Worm (Caenorhabditis elegans) whole organism, L4 larva: Measurements from ENCODE around the gene cpr-8.

Source experiments
- F10B5.3 ChIP-seq: sonication (generic microtip); optimal IDR thresholded peaks from 2 replicates; lab custom pipeline; 2016; ENCODE audit warnings: mild to moderate bottlenecking, missing genetic modification characterization, missing compliant biosample characterization
- F37D6.2 ChIP-seq: sonication (generic microtip); optimal IDR thresholded peaks from 2 replicates; lab custom pipeline; 2016; ENCODE audit warnings: mild to moderate bottlenecking, missing genetic modification characterization, missing compliant biosample characterization
- F44E2.7 ChIP-seq: fragments of 200-800 bp; sonication (Bioruptor generic); IDR thresholded peaks from 2 replicates; pipeline ENCODE4 v2.1.2; 2022; ENCODE audit warnings: missing genetic modification characterization, missing compliant biosample characterization
- F49E8.2 ChIP-seq: sonication (generic microtip); optimal IDR thresholded peaks from 2 replicates; lab custom pipeline; 2016; ENCODE audit warnings: missing compliant biosample characterization, mild to moderate bottlenecking, missing genetic modification characterization, borderline replicate concordance
- R02D3.7 ChIP-seq: fragments of 150-350 bp; sonication (generic microtip); optimal IDR thresholded peaks from 3 replicates; lab custom pipeline; 2014; ENCODE audit warnings: missing biosample characterization, missing genetic modification characterization
- T26A8.4 ChIP-seq: fragments of 200-800 bp; sonication (Bioruptor generic); IDR thresholded peaks from 2 replicates; pipeline ENCODE4 v1.3.6; 2022; ENCODE audit warnings: missing genetic modification characterization, missing compliant biosample characterization
- Y105C5A.15 ChIP-seq: fragments of 200-800 bp; sonication (Bioruptor generic); IDR thresholded peaks from 2 replicates; pipeline ENCODE4 v1.3.6; 2022; ENCODE audit warnings: missing genetic modification characterization, missing compliant biosample characterization
- ZK546.5 ChIP-seq, 2 experiments: sonication (generic microtip); optimal IDR thresholded peaks; 2 replicates each; lab custom pipeline; 2017; ENCODE audit warnings: missing biosample characterization in 2 of 2, missing genetic modification characterization in 2 of 2
- aha-1 ChIP-seq: fragments of 150-350 bp; peaks from one replicate; lab custom pipeline; 2014; ENCODE audit warnings: missing biosample characterization, missing genetic modification characterization
- arid-1 ChIP-seq: fragments of 200-800 bp; sonication (Bioruptor generic); conservative IDR thresholded peaks from 2 replicates; pipeline ENCODE4 v1.3.6; 2022; ENCODE audit warnings: missing genetic modification reagents, missing genetic modification characterization, missing compliant biosample characterization
- ceh-20 ChIP-seq: fragments of 200-800 bp; sonication (Bioruptor generic); IDR thresholded peaks from 2 replicates; pipeline ENCODE4 v1.3.6; 2022; ENCODE audit warnings: missing genetic modification reagents, missing genetic modification characterization, missing compliant biosample characterization
- ceh-44 ChIP-seq: fragments of 200-800 bp; sonication (Bioruptor generic); IDR thresholded peaks from 2 replicates; pipeline ENCODE4 v1.3.6; 2022; ENCODE audit warnings: missing genetic modification reagents, missing genetic modification characterization, missing compliant biosample characterization
- ceh-62 ChIP-seq: sonication (generic microtip); optimal IDR thresholded peaks from 2 replicates; lab custom pipeline; 2017; ENCODE audit warnings: missing biosample characterization, missing genetic modification characterization
- daf-16 ChIP-seq, 3 experiments: sonication (generic microtip); optimal IDR thresholded peaks; 2 replicates each; lab custom pipeline; 2016 to 2017; ENCODE audit warnings: missing genetic modification characterization in 3 of 3, missing genetic modification reagents in 3 of 3, mild to moderate bottlenecking in 2 of 3, missing compliant biosample characterization in 2 of 3, missing biosample characterization in 1 of 3, moderate library complexity in 1 of 3
- dmd-6 ChIP-seq: fragments of 200-800 bp; sonication (Bioruptor generic); IDR thresholded peaks from 2 replicates; pipeline ENCODE4 v1.3.6; 2022; ENCODE audit warnings: missing genetic modification reagents, missing genetic modification characterization, missing compliant biosample characterization
- dmd-8 ChIP-seq: fragments of 200-800 bp; sonication (Bioruptor generic); IDR thresholded peaks from 2 replicates; pipeline ENCODE4 v1.3.6; 2022; ENCODE audit warnings: missing genetic modification characterization, missing compliant biosample characterization
- dpl-1 ChIP-seq: fragments of 150-350 bp; optimal IDR thresholded peaks from 2 replicates; lab custom pipeline; 2014; ENCODE audit warnings: missing biosample characterization, missing genetic modification reagents, missing genetic modification characterization
- duxl-1 ChIP-seq: sonication (generic microtip); optimal IDR thresholded peaks from 2 replicates; lab custom pipeline; 2016; ENCODE audit warnings: mild to moderate bottlenecking, missing genetic modification characterization, moderate library complexity, missing compliant biosample characterization; ENCODE audit not compliant: poor library complexity
- dve-1 ChIP-seq: sonication (generic microtip); optimal IDR thresholded peaks from 2 replicates; lab custom pipeline; 2017; ENCODE audit warnings: antibody characterized with exemption, mild to moderate bottlenecking, missing genetic modification characterization, missing compliant biosample characterization; ENCODE audit not compliant: insufficient read depth
- fkh-10 ChIP-seq: fragments of 150-350 bp; optimal IDR thresholded peaks from 2 replicates; lab custom pipeline; 2014; ENCODE audit warnings: missing biosample characterization, missing genetic modification reagents, missing genetic modification characterization
- hlh-30 ChIP-seq: sonication (generic microtip); optimal IDR thresholded peaks from 2 replicates; lab custom pipeline; 2017; ENCODE audit warnings: antibody characterized with exemption, mild to moderate bottlenecking, missing genetic modification characterization, missing compliant biosample characterization; ENCODE audit not compliant: insufficient read depth
- lin-13 ChIP-seq: fragments of 150-350 bp; optimal IDR thresholded peaks from 2 replicates; lab custom pipeline; 2014; ENCODE audit warnings: missing biosample characterization, missing genetic modification reagents, missing genetic modification characterization
- lin-29 ChIP-seq: fragments of 200-800 bp; sonication (Bioruptor generic); IDR thresholded peaks from 2 replicates; pipeline ENCODE4 v1.3.6; 2022; ENCODE audit warnings: missing genetic modification reagents, missing genetic modification characterization, missing compliant biosample characterization
- lin-38 ChIP-seq: fragments of 200-800 bp; sonication (Bioruptor generic); IDR thresholded peaks from 2 replicates; pipeline ENCODE4 v1.3.6; 2022; ENCODE audit warnings: missing genetic modification reagents, missing genetic modification characterization, missing compliant biosample characterization
- lin-39 ChIP-seq: fragments of 150-350 bp; optimal IDR thresholded peaks from 2 replicates; lab custom pipeline; 2014; ENCODE audit warnings: missing biosample characterization, missing genetic modification reagents, missing genetic modification characterization
- mdl-1 ChIP-seq, 2 experiments: fragments of 150-350 bp in 1 of 2; sonication (generic microtip) in 1 of 2; optimal IDR thresholded peaks; 2 replicates each; lab custom pipeline; 2014 to 2017; ENCODE audit warnings: missing biosample characterization in 2 of 2, missing genetic modification characterization in 2 of 2
- mxl-3 ChIP-seq: fragments of 200-800 bp; sonication (Bioruptor generic); optimal IDR thresholded peaks from 2 replicates; lab custom pipeline; 2018; ENCODE audit warnings: mild to moderate bottlenecking, missing genetic modification characterization, missing compliant biosample characterization
- nhr-11 ChIP-seq: fragments of 150-350 bp; optimal IDR thresholded peaks from 2 replicates; lab custom pipeline; 2014; ENCODE audit warnings: missing biosample characterization, missing genetic modification characterization
- nhr-28 ChIP-seq: fragments of 150-350 bp; optimal IDR thresholded peaks from 2 replicates; lab custom pipeline; 2014; ENCODE audit warnings: missing biosample characterization, missing genetic modification characterization
- nhr-6 ChIP-seq: fragments of 150-350 bp; optimal IDR thresholded peaks from 2 replicates; lab custom pipeline; 2014; ENCODE audit warnings: missing biosample characterization, missing genetic modification characterization
- php-3 ChIP-seq: fragments of 200-800 bp; sonication (Bioruptor generic); IDR thresholded peaks from 2 replicates; pipeline ENCODE4 v1.3.6; 2022; ENCODE audit warnings: missing genetic modification reagents, missing genetic modification characterization, missing compliant biosample characterization
- pqm-1 ChIP-seq: sonication (generic microtip); optimal IDR thresholded peaks from 2 replicates; lab custom pipeline; 2017; ENCODE audit warnings: missing biosample characterization, missing genetic modification characterization
- rbr-2 ChIP-seq: sonication (generic microtip); optimal IDR thresholded peaks from 2 replicates; lab custom pipeline; 2016; ENCODE audit warnings: missing genotype, missing genetic modification characterization, missing compliant biosample characterization
- saeg-2 ChIP-seq: fragments of 200-800 bp; sonication (Bioruptor generic); IDR thresholded peaks from 2 replicates; pipeline ENCODE4 v1.3.6; 2022; ENCODE audit warnings: missing genetic modification reagents, missing genetic modification characterization, missing compliant biosample characterization
- sdz-12 ChIP-seq: fragments of 200-800 bp; sonication (Bioruptor generic); optimal IDR thresholded peaks from 2 replicates; lab custom pipeline; 2018; ENCODE audit warnings: mild to moderate bottlenecking, missing genetic modification characterization, missing compliant biosample characterization
- set-16 ChIP-seq: fragments of 200-800 bp; sonication (Bioruptor generic); IDR thresholded peaks from 2 replicates; pipeline ENCODE4 v1.3.6; 2022; ENCODE audit warnings: missing genetic modification reagents, missing genetic modification characterization, missing compliant biosample characterization
- snpc-1.2 ChIP-seq: fragments of 200-800 bp; sonication (Bioruptor generic); IDR thresholded peaks from 2 replicates; pipeline ENCODE4 v1.3.6; 2022; ENCODE audit warnings: missing genetic modification reagents, missing genetic modification characterization, missing compliant biosample characterization
- snpc-4 ChIP-seq: fragments of 150-350 bp; optimal IDR thresholded peaks from 2 replicates; lab custom pipeline; 2014; ENCODE audit warnings: missing biosample characterization, missing genetic modification characterization
- spr-3 ChIP-seq: fragments of 200-800 bp; sonication (Bioruptor generic); optimal IDR thresholded peaks from 2 replicates; lab custom pipeline; 2018; ENCODE audit warnings: mild to moderate bottlenecking, missing genetic modification characterization, missing compliant biosample characterization
- tag-97 ChIP-seq: fragments of 200-800 bp; sonication (Bioruptor generic); IDR thresholded peaks from 2 replicates; pipeline ENCODE4 v1.3.6; 2022; ENCODE audit warnings: missing genetic modification characterization, missing compliant biosample characterization
- tra-1 ChIP-seq: fragments of 200-800 bp; sonication (Bioruptor generic); IDR thresholded peaks from 2 replicates; pipeline ENCODE4 v1.3.6; 2022; ENCODE audit warnings: missing genetic modification reagents, missing genetic modification characterization, missing compliant biosample characterization
- unc-130 ChIP-seq: sonication (generic microtip); optimal IDR thresholded peaks from 2 replicates; lab custom pipeline; 2016; ENCODE audit warnings: missing genetic modification reagents, missing genetic modification characterization, missing compliant biosample characterization
- unc-62 ChIP-seq, 3 experiments: fragments of 150-350 bp in 1 of 3; sonication (generic microtip); optimal IDR thresholded peaks in 2 of 3; peaks in 1 of 3; 1 replicate in 1 of 3; 2 replicates in 2 of 3; lab custom pipeline; 2014 to 2017; ENCODE audit warnings: missing biosample characterization in 3 of 3, missing genetic modification characterization in 3 of 3, missing genetic modification reagents in 3 of 3, missing genotype in 1 of 3
- vab-7 ChIP-seq: fragments of 200-800 bp; sonication (Bioruptor generic); IDR thresholded peaks from 2 replicates; pipeline ENCODE4 v1.3.6; 2022; ENCODE audit warnings: missing genetic modification reagents, missing genetic modification characterization, missing compliant biosample characterization

cpr-8 gene

DNA sequence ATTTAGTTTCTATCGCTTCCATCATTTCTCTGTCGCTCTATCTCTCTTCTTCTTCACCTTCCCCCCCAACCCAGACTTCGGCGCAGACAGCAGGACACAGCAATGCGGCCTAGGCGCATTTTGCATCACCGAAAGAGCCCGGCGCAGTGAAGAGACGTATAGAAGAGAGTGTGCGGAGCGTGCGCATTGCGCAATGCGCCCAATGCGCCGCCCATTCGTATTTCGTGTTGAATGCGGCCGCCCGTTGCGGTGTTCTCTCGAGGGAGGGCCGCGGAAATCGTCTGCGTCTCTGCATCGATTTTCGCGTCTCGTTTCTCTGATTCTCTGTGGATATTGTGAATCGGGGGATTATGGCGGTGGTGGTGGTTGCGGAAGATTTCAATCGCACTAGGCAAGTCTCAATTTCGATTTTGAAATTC lies 16.9 kb downstream of the cpr-8 start (continued):
- TF ChIP-seq ceh-20 (GFP tag; lab: Robert Waterston, UW): peak; percentile 99
- no peak for TF ChIP-seq R02D3.7 (tag; lab: Kevin White, UChicago)
- peak; percentile 96 for TF ChIP-seq spr-3 (GFP tag; lab: Kevin White, UChicago)
- peak; percentile 91 for TF ChIP-seq duxl-1 (tag; lab: Kevin White, UChicago)
- no peak for TF ChIP-seq snpc-4 (tag; lab: Kevin White, UChicago)
- TF ChIP-seq mxl-3 (GFP tag; lab: Kevin White, UChicago): peak; percentile 98
- TF ChIP-seq lin-29 (GFP tag; lab: Robert Waterston, UW): peak; percentile 93
- peak; percentile 92 for TF ChIP-seq F10B5.3 (tag; lab: Kevin White, UChicago)
- peak; percentile 77 for TF ChIP-seq dmd-8
- no peak for TF ChIP-seq tag-97
- TF ChIP-seq saeg-2 (GFP tag; lab: Robert Waterston, UW): peak; percentile 100
- peak; percentile 98 for TF ChIP-seq F37D6.2 (tag; lab: Kevin White, UChicago)
- TF ChIP-seq T26A8.4 (GFP tag; lab: Robert Waterston, UW): peak; percentile 99
- TF ChIP-seq nhr-11 (tag; lab: Kevin White, UChicago): peak; percentile 99
- no peak for TF ChIP-seq F49E8.2 (tag; lab: Kevin White, UChicago)
- peak; percentile 100 for TF ChIP-seq dmd-6 (GFP tag; lab: Robert Waterston, UW)
- peak in 1 of 2 experiments; percentile 75 for TF ChIP-seq ZK546.5 (tag; optimal IDR thresholded peaks at IDR 0.05; lab: Kevin White, UChicago)
- peak; percentile 98 for TF ChIP-seq fkh-10 (GFP tag; lab: Kevin White, UChicago)
- TF ChIP-seq hlh-30 (tag; lab: Kevin White, UChicago): peak; percentile 95
- TF ChIP-seq mdl-1 (tag; optimal IDR thresholded peaks at IDR 0.05; lab: Kevin White, UChicago): peak; percentile 96
- peak; percentile 71 for TF ChIP-seq pqm-1 (tag; lab: Kevin White, UChicago)

DNA sequence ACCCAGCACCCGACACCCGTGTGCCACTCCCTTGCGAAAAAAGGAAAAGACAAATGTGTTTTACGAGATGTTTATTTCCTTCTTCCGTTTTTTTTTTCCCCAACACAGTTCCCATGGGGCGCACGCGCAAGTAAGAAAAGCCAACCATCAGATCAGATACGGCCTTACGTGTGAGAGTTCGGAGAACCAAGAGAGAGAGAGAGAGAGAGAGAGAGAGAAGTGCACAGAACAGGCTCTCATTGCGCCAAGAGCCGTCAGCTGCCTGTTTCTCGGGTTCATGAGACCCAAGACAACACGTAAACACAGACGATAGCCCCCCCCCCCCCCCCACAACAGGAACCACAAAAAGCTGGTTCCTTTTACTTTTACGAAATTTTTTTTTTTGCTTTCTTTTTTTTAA lies 17.4 kb downstream of the cpr-8 start:
- TF ChIP-seq ceh-20 (GFP tag; lab: Robert Waterston, UW) (peak; percentile 17; the same call in 1 of the 2 replicates), lin-39 (no peak), dpl-1 (no peak), hlh-30 (tag; lab: Kevin White, UChicago) (peak; percentile 55), arid-1 (GFP tag; lab: Robert Waterston, UW) (no peak), ceh-62 (no peak)

- TF ChIP-seq snpc-1.2 (0 out of 2 replicates have a peak, but pooled peaks have one; percentile 15), dve-1 (no peak), nhr-11 (tag; lab: Kevin White, UChicago) (no peak), lin-38 (GFP tag; lab: Robert Waterston, UW) (peak; percentile 62), tra-1 (no peak), mxl-3 (GFP tag; lab: Kevin White, UChicago) (no peak), F44E2.7 (no peak), daf-16 (GFP tag; optimal IDR thresholded peaks at IDR 0.05; lab: Kevin White, UChicago) (no peak), daf-16 (tag; optimal IDR thresholded peaks at IDR 0.05; lab: Kevin White, UChicago) (no peak), F49E8.2 (tag; lab: Kevin White, UChicago) (peak; percentile 26)
Observed at ce11 chrV:1152736-1153135, 18.3 kb downstream of the cpr-8 start.

DNA sequence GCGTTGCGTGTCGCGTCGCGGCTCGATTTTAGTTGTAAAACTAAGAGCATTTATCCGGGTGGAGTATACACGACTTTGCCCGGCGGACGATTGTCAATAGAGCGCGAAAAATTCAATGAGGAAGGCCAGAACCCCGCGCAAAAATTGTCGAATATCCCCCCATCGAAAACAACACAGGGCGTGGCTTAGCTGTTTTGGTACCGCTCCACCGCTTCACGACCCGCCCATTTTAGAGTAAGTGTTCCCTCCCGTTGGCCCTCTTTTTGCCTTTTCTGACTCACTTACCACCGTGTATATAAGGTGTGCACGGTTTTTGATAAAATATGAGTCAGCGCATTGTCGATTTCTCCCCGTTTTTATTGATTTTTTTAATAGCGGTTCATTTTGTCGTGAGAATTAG lies 19.0 kb downstream of the cpr-8 start:
- 0 out of 2 replicates have a peak, but pooled peaks have one; percentile 33 for TF ChIP-seq php-3 (GFP tag; lab: Robert Waterston, UW)
- no peak for TF ChIP-seq pqm-1 (tag; lab: Kevin White, UChicago)
- TF ChIP-seq sdz-12 (GFP tag; lab: Kevin White, UChicago): peak; percentile 29
- TF ChIP-seq rbr-2: no peak
- 0 out of 2 replicates have a peak, but pooled peaks have one; percentile 53 for TF ChIP-seq Y105C5A.15 (GFP tag; lab: Robert Waterston, UW)
- peak; percentile 11 for TF ChIP-seq nhr-6 (tag; lab: Kevin White, UChicago)
- no peak for TF ChIP-seq nhr-28
- no peak for TF ChIP-seq set-16 (GFP tag; lab: Robert Waterston, UW)
- no peak for TF ChIP-seq lin-13 (GFP tag; lab: Kevin White, UChicago)
- TF ChIP-seq aha-1: peak; percentile 92
- 0 out of 2 replicates have a peak, but pooled peaks have one; percentile 19 for TF ChIP-seq vab-7 (GFP tag; lab: Robert Waterston, UW)
- no peak for TF ChIP-seq lin-39
- TF ChIP-seq unc-62 (GFP tag; optimal IDR thresholded peaks at IDR 0.05 in 1 of 2; lab: Kevin White, UChicago): peak in 1 of 2 experiments; percentile 39
- no peak for TF ChIP-seq unc-62 (tag; optimal IDR thresholded peaks at IDR 0.05; lab: Kevin White, UChicago)
- no peak for TF ChIP-seq ceh-44 (GFP tag; lab: Robert Waterston, UW)
- no peak for TF ChIP-seq unc-130
- TF ChIP-seq saeg-2 (GFP tag; lab: Robert Waterston, UW): no peak
